Fruit fly (Drosophila melanogaster): ENCODE measurements around the gene CG42554.

dm6 chr3L:810038-810644 lies 25.3 kb upstream of the CG42554 start:
- TF ChIP-seq CG8119 (GFP tag; IDR thresholded peaks at IDR 0.05) (no peak), dac (GFP tag; optimal IDR thresholded peaks at IDR 0.05) (no peak), Ets96B (tag; optimal IDR thresholded peaks at IDR 0.05) (no peak), Lpt (GFP tag; optimal IDR thresholded peaks at IDR 0.05) (no peak), ss (GFP tag; optimal IDR thresholded peaks at IDR 0.05) (no peak), Eip78C (GFP tag) (peak; percentile 2), CG1621 (tag; optimal IDR thresholded peaks at IDR 0.05) (no peak), Sox102F (GFP tag; optimal IDR thresholded peaks at IDR 0.05) (no peak), fd59A (GFP tag; optimal IDR thresholded peaks at IDR 0.05) (no peak), Gug (GFP tag; IDR thresholded peaks at IDR 0.05) (no peak), dsx (GFP tag; optimal IDR thresholded peaks at IDR 0.05; ENCODE audit: poor library complexity, severe bottlenecking) (no peak), cyc (GFP tag; optimal IDR thresholded peaks at IDR 0.05) (no peak), Sox14 (GFP tag; optimal IDR thresholded peaks at IDR 0.05) (no peak)

All from whole organism, prepupa.